Worm (Caenorhabditis elegans) whole organism, young adult: ENCODE results near the gene T20B12.3.
A peak's percentile ranks its signal among the peaks of the same experiment; 100 is the strongest.

ENCODE experiments used
- B0336.3 ChIP-seq: fragments of 200-800 bp; sonication (Bioruptor generic); IDR thresholded peaks from 2 replicates; pipeline ENCODE4 v1.3.6; 2022; ENCODE audit warnings: missing genetic modification characterization, missing compliant biosample characterization
- D2030.7 ChIP-seq: fragments of 200-800 bp; sonication (Bioruptor generic); IDR thresholded peaks from 2 replicates; pipeline ENCODE4 v1.3.6; 2022; ENCODE audit warnings: missing genetic modification reagents, missing genetic modification characterization, missing compliant biosample characterization
- F22D6.2 ChIP-seq: sonication (generic microtip); optimal IDR thresholded peaks from 2 replicates; lab custom pipeline; 2016; ENCODE audit warnings: mild to moderate bottlenecking, missing genetic modification characterization, missing compliant biosample characterization
- F23B12.7 ChIP-seq: sonication (generic microtip); optimal IDR thresholded peaks from 2 replicates; lab custom pipeline; 2017; ENCODE audit warnings: missing genetic modification characterization, mild to moderate bottlenecking, missing compliant biosample characterization, antibody characterized with exemption, moderate library complexity; ENCODE audit not compliant: insufficient read depth
- F39B2.1 ChIP-seq: fragments of 200-800 bp; sonication (Bioruptor generic); IDR thresholded peaks from 2 replicates; pipeline ENCODE4 v1.3.6; 2022; ENCODE audit warnings: missing genetic modification reagents, missing genetic modification characterization, missing compliant biosample characterization
- Y67H2A.10 ChIP-seq: fragments of 200-800 bp; sonication (Bioruptor generic); conservative IDR thresholded peaks from 2 replicates; pipeline ENCODE4 v1.3.6; 2022; ENCODE audit warnings: missing genetic modification reagents, missing genetic modification characterization, missing compliant biosample characterization
- Y95B8A.8 ChIP-seq: fragments of 200-800 bp; sonication (Bioruptor generic); IDR thresholded peaks from 2 replicates; pipeline ENCODE4 v1.3.6; 2022; ENCODE audit warnings: missing genetic modification reagents, missing genetic modification characterization, missing compliant biosample characterization
- ama-1 ChIP-seq, 3 experiments: fragments of 150-350 bp in 1 of 3; sonication (generic microtip) in 2 of 3; optimal IDR thresholded peaks; 2 replicates each; lab custom pipeline; 2014 to 2018; ENCODE audit warnings: missing biosample characterization in 2 of 3, missing genetic modification characterization in 2 of 3, missing genetic modification reagents in 2 of 3
- atf-7 ChIP-seq: sonication (generic microtip); optimal IDR thresholded peaks from 2 replicates; lab custom pipeline; 2017; ENCODE audit warnings: mild to moderate bottlenecking, missing genetic modification characterization, missing compliant biosample characterization
- attf-5 ChIP-seq: fragments of 200-800 bp; sonication (Bioruptor generic); optimal IDR thresholded peaks from 2 replicates; lab custom pipeline; 2018; ENCODE audit warnings: mild to moderate bottlenecking, missing genetic modification characterization, missing compliant biosample characterization
- attf-6 ChIP-seq: fragments of 200-800 bp; sonication (Bioruptor generic); IDR thresholded peaks from 2 replicates; pipeline ENCODE4 v1.3.6; 2022; ENCODE audit warnings: missing genetic modification reagents, missing genetic modification characterization, missing compliant biosample characterization
- cebp-1 ChIP-seq, 2 experiments: fragments of 200-800 bp in 1 of 2; sonication (Bioruptor generic) in 1 of 2; sonication (generic microtip) in 1 of 2; IDR thresholded peaks in 1 of 2; optimal IDR thresholded peaks in 1 of 2; 2 replicates each; pipeline versions ENCODE4 v1.3.6 to Lab custom; 2017 to 2022; ENCODE audit warnings: missing compliant biosample characterization in 2 of 2, missing genetic modification characterization in 2 of 2, mild to moderate bottlenecking in 1 of 2, missing genetic modification reagents in 1 of 2, moderate library complexity in 1 of 2
- ceh-27 ChIP-seq: fragments of 200-800 bp; sonication (Bioruptor generic); optimal IDR thresholded peaks from 2 replicates; lab custom pipeline; 2018; ENCODE audit warnings: mild to moderate bottlenecking, missing genetic modification characterization, moderate library complexity, missing compliant biosample characterization
- dox-1 ChIP-seq: fragments of 200-800 bp; sonication (Bioruptor generic); IDR thresholded peaks from 2 replicates; pipeline ENCODE4 v1.3.6; 2022; ENCODE audit warnings: missing genetic modification reagents, missing genetic modification characterization, missing compliant biosample characterization
- efl-1 ChIP-seq: fragments of 150-350 bp; optimal IDR thresholded peaks from 2 replicates; lab custom pipeline; 2014; ENCODE audit warnings: missing biosample characterization, missing genetic modification reagents, missing genetic modification characterization
- him-1 ChIP-seq: sonication (generic microtip); optimal IDR thresholded peaks from 2 replicates; lab custom pipeline; 2016; ENCODE audit warnings: missing genotype, missing genetic modification reagents, missing genetic modification characterization, missing compliant biosample characterization
- hlh-26 ChIP-seq: fragments of 200-800 bp; sonication (Bioruptor generic); conservative IDR thresholded peaks from 2 replicates; pipeline ENCODE4 v1.3.6; 2022; ENCODE audit warnings: missing genetic modification reagents, missing genetic modification characterization, missing compliant biosample characterization
- let-607 ChIP-seq, 2 experiments: fragments of 200-800 bp in 1 of 2; sonication (Bioruptor generic) in 1 of 2; sonication (generic microtip) in 1 of 2; optimal IDR thresholded peaks; 2 replicates each; lab custom pipeline; 2016 to 2018; ENCODE audit warnings: mild to moderate bottlenecking in 2 of 2, missing compliant biosample characterization in 2 of 2, missing genetic modification characterization in 2 of 2, moderate library complexity in 2 of 2, missing genotype in 1 of 2
- lin-35 ChIP-seq, 3 experiments: fragments of 150-350 bp in 2 of 3; sonication (generic microtip) in 1 of 3; optimal IDR thresholded peaks; 2 replicates each; lab custom pipeline; 2014 to 2018; ENCODE audit warnings: missing biosample characterization in 3 of 3, missing genetic modification characterization in 3 of 3, missing genetic modification reagents in 3 of 3
- lin-54 ChIP-seq: fragments of 200-800 bp; sonication (Bioruptor generic); optimal IDR thresholded peaks from 2 replicates; lab custom pipeline; 2018; ENCODE audit warnings: mild to moderate bottlenecking, missing genetic modification characterization, missing compliant biosample characterization
- mcd-1 ChIP-seq: fragments of 200-800 bp; sonication (Bioruptor generic); IDR thresholded peaks from 2 replicates; pipeline ENCODE4 v1.3.6; 2022; ENCODE audit warnings: missing genetic modification reagents, missing genetic modification characterization, missing compliant biosample characterization
- mxl-1 ChIP-seq: sonication (generic microtip); optimal IDR thresholded peaks from 2 replicates; lab custom pipeline; 2016; ENCODE audit warnings: missing genetic modification characterization, missing compliant biosample characterization
- nfya-1 ChIP-seq: sonication (generic microtip); optimal IDR thresholded peaks from 2 replicates; lab custom pipeline; 2017; ENCODE audit warnings: antibody characterized with exemption, missing compliant biosample characterization, missing genetic modification characterization, borderline replicate concordance; ENCODE audit not compliant: insufficient read depth
- nfyb-1 ChIP-seq: fragments of 200-800 bp; sonication (Bioruptor generic); IDR thresholded peaks from 2 replicates; pipeline ENCODE4 v1.3.6; 2022; ENCODE audit warnings: missing genetic modification reagents, missing genetic modification characterization, missing compliant biosample characterization
- nhr-80 ChIP-seq: sonication (generic microtip); optimal IDR thresholded peaks from 2 replicates; lab custom pipeline; 2016; ENCODE audit warnings: missing genetic modification characterization, missing compliant biosample characterization
- pbrm-1 ChIP-seq: fragments of 200-800 bp; sonication (Bioruptor generic); IDR thresholded peaks from 2 replicates; pipeline ENCODE4 v1.3.6; 2022; ENCODE audit warnings: missing genetic modification reagents, missing genetic modification characterization, missing compliant biosample characterization
- repo-1 ChIP-seq: sonication (generic microtip); optimal IDR thresholded peaks from 2 replicates; lab custom pipeline; 2017; ENCODE audit warnings: mild to moderate bottlenecking, missing genetic modification characterization, missing compliant biosample characterization
- snpc-1.1 ChIP-seq: sonication (generic microtip); optimal IDR thresholded peaks from 2 replicates; lab custom pipeline; 2017; ENCODE audit warnings: missing genetic modification characterization, mild to moderate bottlenecking, missing compliant biosample characterization, antibody characterized with exemption, moderate library complexity, missing genotype, missing genetic modification reagents; ENCODE audit not compliant: insufficient read depth
- snpc-1.3 ChIP-seq: sonication (generic microtip); optimal IDR thresholded peaks from 2 replicates; lab custom pipeline; 2017; ENCODE audit warnings: missing genetic modification characterization, mild to moderate bottlenecking, missing compliant biosample characterization, antibody characterized with exemption, moderate library complexity, missing genotype, missing genetic modification reagents; ENCODE audit not compliant: insufficient read depth
- snpc-4 ChIP-seq, 5 experiments: fragments of 150-350 bp in 1 of 5; sonication (generic microtip) in 4 of 5; optimal IDR thresholded peaks; 2 replicates each; lab custom pipeline; 2014 to 2018; ENCODE audit warnings: missing genetic modification characterization in 5 of 5, missing biosample characterization in 3 of 5, antibody characterized with exemption in 2 of 5, mild to moderate bottlenecking in 2 of 5, missing compliant biosample characterization in 2 of 5, missing genotype in 2 of 5, moderate library complexity in 2 of 5, missing genetic modification reagents in 1 of 5
- tbp1 ChIP-seq: fragments of 200-800 bp; sonication (Bioruptor generic); optimal IDR thresholded peaks from 2 replicates; lab custom pipeline; 2018; ENCODE audit warnings: mild to moderate bottlenecking, missing genetic modification characterization, missing compliant biosample characterization
- tbx-9 ChIP-seq: sonication (generic microtip); optimal IDR thresholded peaks from 2 replicates; lab custom pipeline; 2016; ENCODE audit warnings: borderline replicate concordance, missing genetic modification characterization, inconsistent platforms, missing compliant biosample characterization
- ztf-26 ChIP-seq: sonication (generic microtip); optimal IDR thresholded peaks from 2 replicates; lab custom pipeline; 2017; ENCODE audit warnings: missing genetic modification characterization, missing compliant biosample characterization

The T20B12.3 gene

DNA sequence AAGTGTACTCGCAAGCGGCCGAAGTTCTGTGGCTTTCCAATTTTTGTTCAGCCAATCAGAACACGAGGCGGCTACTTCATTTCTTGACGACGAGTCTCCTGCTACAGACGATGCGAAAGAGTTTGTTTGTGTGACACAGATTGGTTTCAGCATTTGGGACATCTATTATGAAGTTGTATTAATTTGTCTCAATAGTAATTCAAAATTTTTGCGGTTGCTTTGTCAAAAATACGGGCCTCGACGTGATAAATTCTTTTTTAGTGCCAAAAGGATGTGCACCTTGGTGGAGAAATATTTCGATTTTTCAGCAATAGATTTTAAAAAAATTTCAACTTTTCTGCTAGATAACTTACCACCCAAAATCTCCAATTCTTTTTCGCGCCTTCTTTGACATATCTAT, 11.3 kb upstream of the T20B12.3 start:
- TF ChIP-seq cebp-1 (GFP tag; IDR thresholded peaks at IDR 0.05; lab: Robert Waterston, UW) (no peak), cebp-1 (tag; optimal IDR thresholded peaks at IDR 0.05; lab: Kevin White, UChicago) (no peak), tbp1 (GFP tag; lab: Kevin White, UChicago) (peak; percentile 25)

DNA sequence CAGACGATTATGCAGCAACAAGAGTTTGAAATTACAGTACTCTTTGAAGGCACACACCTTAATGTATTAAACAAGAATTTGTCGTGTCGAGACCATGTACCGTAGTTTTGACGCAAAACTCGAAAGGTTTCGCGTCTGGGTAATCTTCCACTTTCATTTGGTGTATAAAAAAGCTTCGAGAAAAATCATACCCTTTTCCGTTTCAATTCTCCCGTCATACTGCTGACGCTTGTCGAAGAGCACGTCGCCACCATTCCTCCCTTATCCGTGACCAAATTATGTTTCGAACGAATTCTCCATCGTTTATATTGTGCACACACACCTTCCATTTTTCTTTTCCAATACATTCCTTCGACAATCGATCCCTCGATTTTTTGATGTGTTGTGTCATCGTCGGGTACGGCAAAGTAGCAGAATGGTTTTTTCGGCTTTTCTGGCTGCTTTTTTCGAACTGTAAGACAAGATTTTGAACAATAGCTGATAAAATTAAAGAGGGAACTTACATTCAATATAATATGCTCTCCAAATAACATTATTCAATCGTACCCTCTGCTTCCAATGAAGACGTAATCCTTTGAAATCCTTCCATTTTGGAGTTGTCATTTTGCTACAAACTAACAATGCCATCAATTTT, 8.0 kb upstream of the T20B12.3 start:
- TF ChIP-seq nfya-1 (tag; lab: Kevin White, UChicago) (no peak), F39B2.1 (GFP tag; lab: Robert Waterston, UW) (no peak), Y67H2A.10 (GFP tag; lab: Robert Waterston, UW) (no peak), repo-1 (tag; lab: Kevin White, UChicago) (no peak)

DNA sequence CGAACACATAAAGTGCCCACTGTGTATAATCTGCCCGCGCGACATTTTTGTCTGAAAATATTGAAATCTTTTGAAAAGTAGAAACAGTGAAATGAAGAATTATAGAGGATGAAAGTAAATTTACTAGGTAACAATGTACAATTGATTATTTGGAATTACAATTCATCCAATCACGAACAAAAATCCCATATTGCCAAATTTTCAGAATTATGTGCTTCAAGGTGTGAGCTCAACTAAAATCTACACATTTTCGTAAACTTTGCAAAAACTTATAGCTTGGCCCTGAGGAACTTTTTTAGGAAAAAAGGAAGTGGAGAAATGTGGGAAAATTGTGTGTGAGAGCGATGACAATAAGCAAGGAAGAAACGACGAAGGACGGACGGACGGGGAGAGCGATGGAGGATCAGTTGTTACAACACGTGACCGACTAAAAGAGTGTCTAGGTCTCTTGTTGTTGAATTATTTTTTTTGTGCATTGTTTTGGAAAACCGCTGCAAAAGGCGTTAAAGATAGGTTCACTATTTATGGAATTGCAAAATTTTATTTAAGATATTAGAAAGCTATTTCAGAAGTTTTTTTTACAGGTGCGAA, 7.1 kb upstream of the T20B12.3 start, which contains the start of gene mml-1:
TSS of gene mml-1 (minus strand) at position 51 of the 591 bp plus-strand sequence.
- TF ChIP-seq efl-1 (GFP tag; lab: Kevin White, UChicago) (no peak), pbrm-1 (GFP tag; lab: Robert Waterston, UW) (0 out of 2 replicates have a peak, but pooled peaks have one; percentile 6), tbx-9 (tag; lab: Kevin White, UChicago) (no peak), lin-35 (GFP tag; optimal IDR thresholded peaks at IDR 0.05; lab: Kevin White, UChicago) (no peak), ama-1 (optimal IDR thresholded peaks at IDR 0.05; lab: Kevin White, UChicago) (peak; percentile 50), ama-1 (GFP tag; optimal IDR thresholded peaks at IDR 0.05; lab: Kevin White, UChicago) (no peak), tbp1 (GFP tag; lab: Kevin White, UChicago) (peak; percentile 6)
- TF ChIP-seq, all 124 proteins: peak for 3

DNA sequence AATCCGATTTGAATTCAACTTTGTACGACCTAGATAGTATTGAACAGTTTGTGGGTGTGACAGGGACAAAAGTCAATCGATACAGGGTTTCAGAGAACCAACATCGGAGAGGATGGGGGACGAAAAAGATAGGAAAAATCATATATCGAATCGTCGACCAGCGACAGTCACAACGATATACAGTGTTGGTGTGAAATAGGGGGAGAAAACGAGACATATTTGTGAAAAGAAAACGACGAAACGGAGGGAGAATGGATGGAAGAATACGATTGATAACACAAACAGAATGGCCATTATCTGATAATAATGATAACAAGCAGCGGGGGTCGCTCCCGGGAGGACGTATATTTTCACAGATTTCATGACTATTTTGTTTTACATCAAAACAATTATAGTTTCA, 6.5 kb upstream of the T20B12.3 start:
- peak; percentile 55 for TF ChIP-seq ama-1 (optimal IDR thresholded peaks at IDR 0.05; lab: Kevin White, UChicago)
- no peak for TF ChIP-seq ama-1 (GFP tag; optimal IDR thresholded peaks at IDR 0.05; lab: Kevin White, UChicago)
- no peak for TF ChIP-seq snpc-1.1
- no peak for TF ChIP-seq him-1 (tag; lab: Kevin White, UChicago)
- no peak for TF ChIP-seq Y95B8A.8
- peak; percentile 77 for TF ChIP-seq nhr-80 (tag; lab: Kevin White, UChicago)
- TF ChIP-seq, all 124 proteins: peak for 2

DNA sequence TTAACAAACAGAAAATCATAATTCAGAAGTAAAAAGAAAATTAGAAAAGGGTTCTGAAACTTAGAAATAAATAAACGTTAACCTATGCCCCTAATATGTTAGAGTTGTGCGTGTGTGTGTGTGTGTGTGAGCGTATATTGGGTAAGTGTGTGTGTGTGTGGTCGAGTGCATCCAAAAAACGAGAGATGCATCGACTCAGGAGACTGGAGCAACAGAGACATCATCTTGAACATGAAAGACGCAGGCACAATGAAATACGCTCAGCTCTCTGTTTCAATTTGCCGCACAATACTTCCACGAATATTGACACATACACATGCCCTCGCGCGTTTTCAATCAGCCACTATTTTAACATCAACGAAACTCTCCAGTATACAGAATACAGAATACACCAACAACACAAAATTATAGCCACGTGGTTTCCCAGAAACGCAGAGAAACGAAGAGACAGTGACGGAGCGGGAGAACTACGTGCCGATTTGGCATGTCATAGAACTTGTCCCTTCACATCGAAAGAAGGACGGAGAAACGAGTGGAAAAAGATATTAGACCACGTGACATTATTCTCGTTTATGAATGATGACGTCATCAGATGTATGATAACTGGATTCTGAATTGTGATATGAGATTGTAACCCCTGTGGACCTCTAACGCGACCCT, 5.6 kb upstream of the T20B12.3 start:
- peak; percentile 69 for TF ChIP-seq attf-5 (GFP tag; lab: Kevin White, UChicago)
- TF ChIP-seq mcd-1 (GFP tag; lab: Robert Waterston, UW): peak; percentile 48; the same call in 1 of the 2 replicates
- TF ChIP-seq mxl-1 (tag; lab: Kevin White, UChicago): no peak
- TF ChIP-seq lin-54 (GFP tag; lab: Kevin White, UChicago): peak; percentile 11
- no peak for TF ChIP-seq snpc-4 (GFP tag; optimal IDR thresholded peaks at IDR 0.05; lab: Kevin White, UChicago)
- TF ChIP-seq snpc-4 (tag; optimal IDR thresholded peaks at IDR 0.05; lab: Kevin White, UChicago): peak in 3 of 4 experiments; percentile 3 to 48 (median 21)
- TF ChIP-seq D2030.7 (GFP tag; lab: Robert Waterston, UW): no peak
- peak; percentile 56 for TF ChIP-seq dox-1 (GFP tag; lab: Robert Waterston, UW)
- TF ChIP-seq F22D6.2 (tag; lab: Kevin White, UChicago): peak; percentile 3
- peak; percentile 63 for TF ChIP-seq tbp1 (GFP tag; lab: Kevin White, UChicago)
- peak; percentile 76 to 84 for TF ChIP-seq let-607 (tag; optimal IDR thresholded peaks at IDR 0.05; lab: Kevin White, UChicago)
- TF ChIP-seq snpc-1.3 (tag; lab: Kevin White, UChicago): no peak
- peak; percentile 64; the same call in 1 of the 2 replicates for TF ChIP-seq B0336.3 (GFP tag; lab: Robert Waterston, UW)
- no peak for TF ChIP-seq attf-6 (GFP tag; lab: Robert Waterston, UW)
- TF ChIP-seq hlh-26 (GFP tag; lab: Robert Waterston, UW): no peak
- peak; percentile 97 for TF ChIP-seq atf-7 (tag; lab: Kevin White, UChicago)
- peak; percentile 86 for TF ChIP-seq ztf-26 (tag; lab: Kevin White, UChicago)
- no peak for TF ChIP-seq cebp-1 (GFP tag; IDR thresholded peaks at IDR 0.05; lab: Robert Waterston, UW)
- TF ChIP-seq cebp-1 (tag; optimal IDR thresholded peaks at IDR 0.05; lab: Kevin White, UChicago): peak; percentile 74
- peak; percentile 73 for TF ChIP-seq nhr-80 (tag; lab: Kevin White, UChicago)
- TF ChIP-seq F23B12.7 (tag; lab: Kevin White, UChicago): peak; percentile 21
- no peak for TF ChIP-seq ceh-27 (GFP tag; lab: Kevin White, UChicago)
- TF ChIP-seq nfyb-1: peak; percentile 29; the same call in 1 of the 2 replicates
- no peak for TF ChIP-seq ama-1 (optimal IDR thresholded peaks at IDR 0.05; lab: Kevin White, UChicago)
- TF ChIP-seq ama-1 (GFP tag; optimal IDR thresholded peaks at IDR 0.05; lab: Kevin White, UChicago): no peak
